Worm (Caenorhabditis elegans): ENCODE results near the gene Y37A1B.7.

The Y37A1B.7 gene

ce11 chrIV:14033752-14034570 is 9.6 kb downstream of the Y37A1B.7 start (continued):
- no peak for TF ChIP-seq elt-3 (tag; optimal IDR thresholded peaks at IDR 0.05)
- TF ChIP-seq lin-39 (tag; optimal IDR thresholded peaks at IDR 0.05), result no peak
- peak; percentile 72 for TF ChIP-seq ztf-11 (tag; optimal IDR thresholded peaks at IDR 0.05)
- TF ChIP-seq ceh-16 (tag; optimal IDR thresholded peaks at IDR 0.05), result peak; percentile 96
- peak; percentile 79 for TF ChIP-seq crh-2 (tag; optimal IDR thresholded peaks at IDR 0.05)
- peak; percentile 62 for TF ChIP-seq Y55F3AM.14 (GFP tag; optimal IDR thresholded peaks at IDR 0.05)
- peak; percentile 81 for TF ChIP-seq lin-11 (tag; optimal IDR thresholded peaks at IDR 0.05)
- TF ChIP-seq dmd-4 (tag; optimal IDR thresholded peaks at IDR 0.05), result peak; percentile 18
- no peak for TF ChIP-seq R02D3.7 (tag; optimal IDR thresholded peaks at IDR 0.05)
- peak; percentile 74 for TF ChIP-seq egl-27 (tag; optimal IDR thresholded peaks at IDR 0.05)
- TF ChIP-seq elt-1 (tag; optimal IDR thresholded peaks at IDR 0.05), result peak; percentile 44
- TF ChIP-seq sma-9 (GFP tag; optimal IDR thresholded peaks at IDR 0.05), result peak; percentile 96
- no peak for TF ChIP-seq sma-9 (tag; optimal IDR thresholded peaks at IDR 0.05)
- TF ChIP-seq aly-2 (tag; optimal IDR thresholded peaks at IDR 0.05), result no peak
- peak; percentile 67 for TF ChIP-seq lin-13 (GFP tag; optimal IDR thresholded peaks at IDR 0.05)
- TF ChIP-seq mab-5 (tag; optimal IDR thresholded peaks at IDR 0.05), result peak; percentile 77
- peak; percentile 60 for TF ChIP-seq unc-55 (GFP tag; optimal IDR thresholded peaks at IDR 0.05)

ce11 chrIV:14033502-14033751 is 10.2 kb downstream of the Y37A1B.7 start:
- TF ChIP-seq sma-9 (GFP tag; optimal IDR thresholded peaks at IDR 0.05) (no peak), sma-9 (tag; optimal IDR thresholded peaks at IDR 0.05) (peak; percentile 81), F13H6.1 (tag; optimal IDR thresholded peaks at IDR 0.05) (peak; percentile 100), zag-1 (tag; optimal IDR thresholded peaks at IDR 0.05) (no peak), crh-2 (tag; optimal IDR thresholded peaks at IDR 0.05) (no peak), sem-4 (tag; optimal IDR thresholded peaks at IDR 0.05) (peak; percentile 28), dmd-4 (tag; optimal IDR thresholded peaks at IDR 0.05) (no peak)

- peak; percentile 69 for TF ChIP-seq ztf-11 (tag; optimal IDR thresholded peaks at IDR 0.05)
- TF ChIP-seq lin-39 (tag; optimal IDR thresholded peaks at IDR 0.05), result peak; percentile 13
- peak; percentile 25 for TF ChIP-seq unc-55 (GFP tag; optimal IDR thresholded peaks at IDR 0.05)
- TF ChIP-seq lin-13 (GFP tag; optimal IDR thresholded peaks at IDR 0.05), result peak; percentile 59
- peak; percentile 78 to 81 for TF ChIP-seq lsy-2 (tag; optimal IDR thresholded peaks at IDR 0.05)
- TF ChIP-seq nhr-11 (tag; optimal IDR thresholded peaks at IDR 0.05), result no peak
- TF ChIP-seq mdl-1 (tag; optimal IDR thresholded peaks at IDR 0.05), result peak in 1 of 2 experiments; percentile 67
- no peak for TF ChIP-seq elt-1 (tag; optimal IDR thresholded peaks at IDR 0.05)
- TF ChIP-seq sem-4 (tag; optimal IDR thresholded peaks at IDR 0.05), result no peak
- peak; percentile 4 for TF ChIP-seq dmd-4 (tag; optimal IDR thresholded peaks at IDR 0.05)
- peak; percentile 41 for TF ChIP-seq blmp-1 (tag; optimal IDR thresholded peaks at IDR 0.05; ENCODE audit: insufficient read depth)
- no peak for TF ChIP-seq ztf-1 (GFP tag; conservative IDR thresholded peaks at IDR 0.05)
- no peak for TF ChIP-seq nhr-12 (tag; optimal IDR thresholded peaks at IDR 0.05)
- no peak for TF ChIP-seq mbf-1 (tag; optimal IDR thresholded peaks at IDR 0.05)
- no peak for TF ChIP-seq aly-2 (tag; optimal IDR thresholded peaks at IDR 0.05)
- peak; percentile 77 for TF ChIP-seq ztf-4 (tag; optimal IDR thresholded peaks at IDR 0.05)
- peak; percentile 65 for TF ChIP-seq nhr-25 (tag; optimal IDR thresholded peaks at IDR 0.05)
- TF ChIP-seq ceh-16 (tag; optimal IDR thresholded peaks at IDR 0.05), result no peak
- no peak for TF ChIP-seq nhr-237 (tag; optimal IDR thresholded peaks at IDR 0.05)
- no peak for TF ChIP-seq R02D3.7 (tag; optimal IDR thresholded peaks at IDR 0.05)
- TF ChIP-seq ama-1 (optimal IDR thresholded peaks at IDR 0.05), result peak; percentile 89
- no peak for TF ChIP-seq mab-5 (tag; optimal IDR thresholded peaks at IDR 0.05)
- TF ChIP-seq nhr-21 (tag; optimal IDR thresholded peaks at IDR 0.05), result peak; percentile 75
- peak; percentile 60 for TF ChIP-seq crh-2 (tag; optimal IDR thresholded peaks at IDR 0.05)
- no peak for TF ChIP-seq skn-1 (tag; optimal IDR thresholded peaks at IDR 0.05)
- TF ChIP-seq egl-27 (tag; optimal IDR thresholded peaks at IDR 0.05), result no peak
- no peak for TF ChIP-seq unc-62 (GFP tag; optimal IDR thresholded peaks at IDR 0.05)
- no peak for TF ChIP-seq F13H6.1 (tag; optimal IDR thresholded peaks at IDR 0.05)
- peak; percentile 84 for TF ChIP-seq nhr-129 (tag; optimal IDR thresholded peaks at IDR 0.05)
- peak; percentile 66 for TF ChIP-seq fos-1 (tag; optimal IDR thresholded peaks at IDR 0.05)
- TF ChIP-seq elt-3 (tag; optimal IDR thresholded peaks at IDR 0.05), result no peak
- TF ChIP-seq zag-1 (tag; optimal IDR thresholded peaks at IDR 0.05), result peak; percentile 63
- TF ChIP-seq C34F6.9 (tag; optimal IDR thresholded peaks at IDR 0.05), result peak; percentile 78
- TF ChIP-seq nhr-6 (tag; optimal IDR thresholded peaks at IDR 0.05), result peak; percentile 70
- TF ChIP-seq nhr-10 (tag; optimal IDR thresholded peaks at IDR 0.05), result no peak
- TF ChIP-seq Y55F3AM.14 (GFP tag; optimal IDR thresholded peaks at IDR 0.05), result peak; percentile 60
- no peak for TF ChIP-seq nhr-23 (tag; optimal IDR thresholded peaks at IDR 0.05)
- TF ChIP-seq ceh-82 (tag; optimal IDR thresholded peaks at IDR 0.05), result no peak
- no peak for TF ChIP-seq alr-1 (tag; optimal IDR thresholded peaks at IDR 0.05)
- peak; percentile 52 for TF ChIP-seq snpc-4 (tag; optimal IDR thresholded peaks at IDR 0.05)
- TF ChIP-seq ZK546.5 (tag; optimal IDR thresholded peaks at IDR 0.05), result peak; percentile 22
- no peak for TF ChIP-seq peb-1 (tag; optimal IDR thresholded peaks at IDR 0.05)
Measured at ce11 chrIV:14032620-14033501, 10.7 kb downstream of the Y37A1B.7 start.

Data from whole organism, L2 larva.